Fruit fly (Drosophila melanogaster) whole organism, prepupa: ENCODE data around the gene TrxT.

ENCODE experiments used
- Blimp-1 ChIP-seq: fragments of 200-800 bp; sonication (Bioruptor generic); optimal IDR thresholded peaks from 3 replicates; lab custom pipeline; 2017; ENCODE audit warnings: missing biosample characterization, missing genetic modification characterization, mild to moderate bottlenecking, moderate library complexity, missing genetic modification reagents
- CG10631 ChIP-seq: fragments of 200-800 bp; sonication (Bioruptor generic); optimal IDR thresholded peaks from 2 replicates; lab custom pipeline; 2016; ENCODE audit warnings: missing biosample characterization, missing genetic modification characterization
- CG10669 ChIP-seq: fragments of 200-800 bp; sonication (Bioruptor generic); optimal IDR thresholded peaks from 3 replicates; lab custom pipeline; 2018; ENCODE audit warnings: missing biosample characterization, mild to moderate bottlenecking, missing genetic modification characterization, moderate library complexity
- CG11762 ChIP-seq: fragments of 200-800 bp; sonication (Bioruptor generic); optimal IDR thresholded peaks from 3 replicates; lab custom pipeline; 2016; ENCODE audit warnings: missing biosample characterization, missing genetic modification characterization; ENCODE audit not compliant: insufficient read depth
- CG11902 ChIP-seq: fragments of 200-800 bp; sonication (Bioruptor generic); optimal IDR thresholded peaks from 3 replicates; lab custom pipeline; 2016; ENCODE audit warnings: missing biosample characterization, missing genetic modification characterization
- CG15336 ChIP-seq: fragments of 200-800 bp; sonication (Bioruptor generic); IDR thresholded peaks from 2 replicates; pipeline ENCODE4 v1.3.6; 2022; ENCODE audit warnings: missing biosample characterization, missing genetic modification characterization
- CG1621 ChIP-seq: fragments of 200-800 bp; sonication (Bioruptor generic); optimal IDR thresholded peaks from 3 replicates; lab custom pipeline; 2018; ENCODE audit warnings: missing biosample characterization, mild to moderate bottlenecking, missing genetic modification characterization
- CG16779 ChIP-seq: fragments of 200-800 bp; sonication (Bioruptor generic); optimal IDR thresholded peaks from 3 replicates; lab custom pipeline; 2017; ENCODE audit warnings: missing biosample characterization, mild to moderate bottlenecking, missing genetic modification characterization
- CG3032 ChIP-seq: fragments of 200-800 bp; optimal IDR thresholded peaks from 2 replicates; lab custom pipeline; 2019; ENCODE audit warnings: missing biosample characterization, mild to moderate bottlenecking, missing genetic modification characterization, moderate library complexity
- CG31627 ChIP-seq: fragments of 200-800 bp; sonication (Bioruptor generic); optimal IDR thresholded peaks from 3 replicates; lab custom pipeline; 2016; ENCODE audit warnings: missing biosample characterization, missing genetic modification characterization
- CG3919 ChIP-seq: fragments of 200-800 bp; sonication (Bioruptor generic); optimal IDR thresholded peaks from 3 replicates; lab custom pipeline; 2016; ENCODE audit warnings: missing biosample characterization, missing genetic modification characterization
- CG6276 ChIP-seq: fragments of 200-800 bp; sonication (Bioruptor generic); optimal IDR thresholded peaks from 2 replicates; lab custom pipeline; 2017; ENCODE audit warnings: missing biosample characterization, mild to moderate bottlenecking, missing genetic modification characterization
- CG6792 ChIP-seq: fragments of 200-800 bp; sonication (Bioruptor generic); optimal IDR thresholded peaks from 3 replicates; lab custom pipeline; 2016; ENCODE audit warnings: missing biosample characterization, missing genetic modification characterization
- CG6808 ChIP-seq: fragments of 200-800 bp; sonication (Bioruptor generic); optimal IDR thresholded peaks from 3 replicates; lab custom pipeline; 2017; ENCODE audit warnings: missing biosample characterization, missing genetic modification characterization, mild to moderate bottlenecking, moderate library complexity, missing genetic modification reagents
- Eip78C ChIP-seq: fragments of 200-800 bp; sonication (Bioruptor generic); peaks from one replicate; lab custom pipeline; 2016; ENCODE audit warnings: missing biosample characterization, missing genetic modification characterization
- Eip93F ChIP-seq: fragments of 200-800 bp; sonication (Bioruptor generic); optimal IDR thresholded peaks from 2 replicates; lab custom pipeline; 2016; ENCODE audit warnings: missing biosample characterization, mild to moderate bottlenecking, missing genetic modification characterization
- Ets21C ChIP-seq: fragments of 200-800 bp; sonication (Bioruptor generic); optimal IDR thresholded peaks from 3 replicates; lab custom pipeline; 2016; ENCODE audit warnings: missing biosample characterization, missing genetic modification characterization
- Ets96B ChIP-seq: fragments of 200-800 bp; optimal IDR thresholded peaks from 2 replicates; lab custom pipeline; 2019; ENCODE audit warnings: missing biosample characterization, mild to moderate bottlenecking, missing genetic modification characterization, moderate library complexity
- Gug ChIP-seq: fragments of 200-800 bp; sonication (Bioruptor generic); IDR thresholded peaks from 2 replicates; pipeline ENCODE4 v1.3.6; 2022; ENCODE audit warnings: missing biosample characterization, missing genetic modification characterization
- Hr39 ChIP-seq: fragments of 200-800 bp; sonication (Bioruptor generic); optimal IDR thresholded peaks from 2 replicates; lab custom pipeline; 2016; ENCODE audit warnings: missing biosample characterization, missing genetic modification characterization
- OdsH ChIP-seq: fragments of 200-800 bp; sonication (Bioruptor generic); optimal IDR thresholded peaks from 3 replicates; lab custom pipeline; 2016; ENCODE audit warnings: missing biosample characterization, missing genetic modification characterization
- Sox14 ChIP-seq: fragments of 200-800 bp; sonication (Bioruptor generic); optimal IDR thresholded peaks from 3 replicates; lab custom pipeline; 2016; ENCODE audit warnings: missing biosample characterization, missing genetic modification characterization
- achi ChIP-seq: fragments of 200-800 bp; sonication (Bioruptor generic); optimal IDR thresholded peaks from 3 replicates; lab custom pipeline; 2016; ENCODE audit warnings: missing biosample characterization, missing genetic modification characterization
- acj6 ChIP-seq: fragments of 200-800 bp; sonication (Bioruptor generic); optimal IDR thresholded peaks from 3 replicates; lab custom pipeline; 2016; ENCODE audit warnings: missing biosample characterization, missing genetic modification characterization
- cyc ChIP-seq: fragments of 200-800 bp; sonication (Bioruptor generic); optimal IDR thresholded peaks from 3 replicates; lab custom pipeline; 2016; ENCODE audit warnings: missing biosample characterization, missing genetic modification characterization
- dac ChIP-seq: fragments of 200-800 bp; sonication (Bioruptor generic); optimal IDR thresholded peaks from 2 replicates; lab custom pipeline; 2017; ENCODE audit warnings: missing biosample characterization, mild to moderate bottlenecking, missing genetic modification characterization
- eg ChIP-seq: fragments of 200-800 bp; sonication (Bioruptor generic); IDR thresholded peaks from 3 replicates; pipeline ENCODE4 v1.3.6; 2022; ENCODE audit warnings: missing biosample characterization, missing genetic modification characterization
- esn ChIP-seq: fragments of 200-800 bp; sonication (Bioruptor generic); optimal IDR thresholded peaks from 2 replicates; lab custom pipeline; 2016; ENCODE audit warnings: missing biosample characterization, mild to moderate bottlenecking, missing genetic modification characterization, moderate library complexity
- fd59A ChIP-seq: fragments of 200-800 bp; sonication (Bioruptor generic); optimal IDR thresholded peaks from 2 replicates; lab custom pipeline; 2017; ENCODE audit warnings: missing biosample characterization, mild to moderate bottlenecking, missing genetic modification characterization, missing genetic modification reagents
- fd85E ChIP-seq: fragments of 200-800 bp; sonication (Bioruptor generic); optimal IDR thresholded peaks from 3 replicates; lab custom pipeline; 2016; ENCODE audit warnings: missing biosample characterization, missing genetic modification characterization
- fkh ChIP-seq: fragments of 200-800 bp; sonication (Bioruptor generic); optimal IDR thresholded peaks from 3 replicates; lab custom pipeline; 2017; ENCODE audit warnings: missing biosample characterization, mild to moderate bottlenecking, missing genetic modification characterization, moderate library complexity
- lz ChIP-seq: fragments of 200-800 bp; sonication (Bioruptor generic); optimal IDR thresholded peaks from 3 replicates; lab custom pipeline; 2016; ENCODE audit warnings: missing biosample characterization, missing genetic modification characterization
- pdm3 ChIP-seq: fragments of 200-800 bp; sonication (Bioruptor generic); optimal IDR thresholded peaks from 3 replicates; lab custom pipeline; 2016; ENCODE audit warnings: missing biosample characterization, missing genetic modification characterization
- ss ChIP-seq, 2 experiments: fragments of 200-800 bp; sonication (Bioruptor generic); optimal IDR thresholded peaks; 2 replicates in 1 of 2; 3 replicates in 1 of 2; lab custom pipeline; 2017 to 2018; ENCODE audit warnings: mild to moderate bottlenecking in 2 of 2, missing biosample characterization in 2 of 2, missing genetic modification characterization in 2 of 2, moderate library complexity in 1 of 2
- topi ChIP-seq: fragments of 200-800 bp; sonication (Bioruptor generic); optimal IDR thresholded peaks from 3 replicates; lab custom pipeline; 2016; ENCODE audit warnings: missing biosample characterization, missing genetic modification characterization
- vri ChIP-seq: fragments of 200-800 bp; sonication (Bioruptor generic); optimal IDR thresholded peaks from 3 replicates; lab custom pipeline; 2016; ENCODE audit warnings: missing biosample characterization, mild to moderate bottlenecking, missing genetic modification characterization

Gene TrxT

DNA sequence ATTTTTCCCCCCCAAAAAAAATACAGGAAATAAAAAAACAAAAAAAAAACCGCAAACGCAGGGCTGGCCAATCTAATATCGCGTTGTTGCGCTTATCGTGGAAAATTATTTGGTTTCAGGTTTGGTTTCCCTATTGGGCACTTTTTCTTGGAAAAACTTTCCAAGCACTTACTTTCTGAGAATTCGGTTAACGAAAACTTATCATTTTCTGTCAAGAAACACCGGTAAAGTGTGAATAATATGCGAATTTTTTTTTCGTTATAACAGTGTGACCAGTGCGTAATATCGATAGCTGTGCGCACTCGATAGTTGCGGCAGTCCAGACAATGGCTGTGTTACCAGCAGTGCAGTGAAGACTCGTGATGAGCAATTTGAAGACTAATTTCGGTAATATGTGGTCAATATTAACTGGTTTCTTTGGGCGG lies 10.8 kb upstream of the TrxT start, which contains the start of gene Rnp4F (continued):
- TF ChIP-seq fd59A (peak; percentile 57), Eip93F (GFP tag; lab: Kevin White, UChicago) (no peak), CG11902 (GFP tag; lab: Kevin White, UChicago) (peak; percentile 73), CG11762 (GFP tag; lab: Kevin White, UChicago) (peak; percentile 37), Hr39 (GFP tag; lab: Kevin White, UChicago) (peak; percentile 84), Blimp-1 (peak; percentile 15), CG16779 (tag; lab: Kevin White, UChicago) (no peak)

DNA sequence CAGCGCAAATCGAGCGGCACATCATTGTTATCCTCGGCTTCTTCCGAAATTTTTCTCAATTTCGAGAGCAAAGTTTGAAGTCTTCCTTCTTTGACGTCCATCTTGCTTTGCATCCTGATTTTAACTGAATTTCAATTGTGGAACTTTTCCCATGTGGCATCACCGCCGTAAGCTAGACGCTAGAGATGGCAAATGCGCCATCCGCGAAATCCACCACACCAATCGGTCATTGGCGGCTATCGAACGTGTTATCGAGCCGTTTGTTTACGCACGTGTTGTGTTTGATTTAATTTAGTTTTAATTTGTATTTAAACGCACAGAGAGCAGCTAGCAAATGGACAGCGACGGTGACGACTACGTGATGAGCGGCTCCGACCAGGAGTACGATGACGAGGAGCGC lies 5.5 kb upstream of the TrxT start, which contains the start of the genes CG15930 and Sas10:
Gene CG15930, minus strand, starts transcription at position 126 of the 400 bp plus-strand sequence.
Gene Sas10, plus strand, starts transcription at position 240 of the 400 bp plus-strand sequence.
- TF ChIP-seq CG1621 (peak; percentile 10), CG3032 (peak; percentile 48), Eip78C (GFP tag; lab: Kevin White, UChicago) (peak; percentile 34), CG6276 (no peak)
- TF ChIP-seq, all 60 proteins: peak for 3

DNA sequence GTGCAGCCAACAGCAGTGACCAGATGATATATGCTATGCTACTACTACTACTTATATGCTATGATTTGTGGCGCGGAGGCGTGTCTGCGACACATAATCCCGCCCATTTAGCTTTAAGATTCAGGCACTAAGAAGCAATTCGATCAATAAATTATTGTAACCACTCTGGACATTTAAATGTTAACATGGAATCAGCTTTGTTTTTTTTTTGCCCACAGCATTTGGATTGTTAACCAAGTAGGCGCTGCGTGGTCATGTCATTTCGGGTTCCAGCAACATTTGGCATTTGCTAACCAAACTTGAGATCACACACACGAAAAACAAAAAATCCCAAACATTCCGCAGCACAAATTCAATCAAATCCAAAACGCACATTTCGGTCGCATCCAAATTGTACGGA lies 1.3 kb upstream of the TrxT start, which contains the start of gene CG4198:
Gene CG4198, plus strand, starts transcription at position 301 of the 400 bp plus-strand sequence.
- no peak for TF ChIP-seq CG10669 (GFP tag; lab: Kevin White, UChicago)
- no peak for TF ChIP-seq Sox14
- TF ChIP-seq ss (GFP tag; optimal IDR thresholded peaks at IDR 0.05; lab: Kevin White, UChicago), result no peak
- no peak for TF ChIP-seq CG15336 (GFP tag; lab: Robert Waterston, UW)
- TF ChIP-seq Ets21C (GFP tag; lab: Kevin White, UChicago), result no peak
- TF ChIP-seq OdsH, result no peak
- no peak for TF ChIP-seq fkh (GFP tag; lab: Kevin White, UChicago)
- no peak for TF ChIP-seq CG6808 (GFP tag; lab: Kevin White, UChicago)
- TF ChIP-seq fd59A, result no peak
- TF ChIP-seq Ets96B, result no peak
- TF ChIP-seq Gug (GFP tag; lab: Robert Waterston, UW), result no peak
- no peak for TF ChIP-seq CG3032
- TF ChIP-seq CG11762 (GFP tag; lab: Kevin White, UChicago), result no peak
- TF ChIP-seq pdm3 (GFP tag; lab: Kevin White, UChicago), result no peak
- no peak for TF ChIP-seq vri (GFP tag; lab: Kevin White, UChicago)
- TF ChIP-seq dac (GFP tag; lab: Kevin White, UChicago), result no peak

DNA sequence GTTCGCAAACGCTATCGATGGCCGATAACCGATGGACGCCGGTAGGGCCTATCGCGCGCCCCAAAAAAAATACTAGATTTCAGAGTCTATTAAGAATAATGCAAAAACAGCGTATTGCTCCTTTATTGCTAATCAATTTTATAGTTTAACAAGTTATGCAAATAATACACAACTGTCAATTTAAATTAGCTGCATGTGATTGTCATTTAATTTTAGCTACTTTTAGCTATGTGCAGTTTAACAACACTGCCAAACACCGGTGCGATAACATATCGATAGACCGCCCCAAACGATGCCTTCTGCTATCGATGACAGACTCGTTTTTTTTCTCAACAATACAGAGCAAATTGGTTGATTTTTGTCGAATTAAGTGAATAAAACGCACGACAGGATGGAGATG lies 2.7 kb downstream of the TrxT start, which contains the start of the genes Cdk7 and snf:
Gene Cdk7, minus strand, starts transcription at position 21 of the 400 bp plus-strand sequence.
Gene snf, plus strand, starts transcription at position 280 of the 400 bp plus-strand sequence.
- TF ChIP-seq OdsH (no peak), lz (peak; percentile 42), CG31627 (GFP tag; lab: Kevin White, UChicago) (peak; percentile 44), fd85E (GFP tag; lab: Kevin White, UChicago) (no peak), CG3919 (GFP tag; lab: Kevin White, UChicago) (peak; percentile 25), cyc (GFP tag; lab: Kevin White, UChicago) (peak; percentile 27), achi (GFP tag; lab: Kevin White, UChicago) (peak; percentile 13), eg (no peak), esn (peak; percentile 42), Eip78C (GFP tag; lab: Kevin White, UChicago) (peak; percentile 20), CG10631 (GFP tag; lab: Kevin White, UChicago) (peak; percentile 27), acj6 (GFP tag; lab: Kevin White, UChicago) (peak; percentile 16), topi (GFP tag; lab: Kevin White, UChicago) (no peak), ss (GFP tag; optimal IDR thresholded peaks at IDR 0.05; lab: Kevin White, UChicago) (no peak), CG6792 (GFP tag; lab: Kevin White, UChicago) (peak; percentile 0)
